Fruit fly (Drosophila melanogaster): ENCODE results near the gene CG4281.

DNA sequence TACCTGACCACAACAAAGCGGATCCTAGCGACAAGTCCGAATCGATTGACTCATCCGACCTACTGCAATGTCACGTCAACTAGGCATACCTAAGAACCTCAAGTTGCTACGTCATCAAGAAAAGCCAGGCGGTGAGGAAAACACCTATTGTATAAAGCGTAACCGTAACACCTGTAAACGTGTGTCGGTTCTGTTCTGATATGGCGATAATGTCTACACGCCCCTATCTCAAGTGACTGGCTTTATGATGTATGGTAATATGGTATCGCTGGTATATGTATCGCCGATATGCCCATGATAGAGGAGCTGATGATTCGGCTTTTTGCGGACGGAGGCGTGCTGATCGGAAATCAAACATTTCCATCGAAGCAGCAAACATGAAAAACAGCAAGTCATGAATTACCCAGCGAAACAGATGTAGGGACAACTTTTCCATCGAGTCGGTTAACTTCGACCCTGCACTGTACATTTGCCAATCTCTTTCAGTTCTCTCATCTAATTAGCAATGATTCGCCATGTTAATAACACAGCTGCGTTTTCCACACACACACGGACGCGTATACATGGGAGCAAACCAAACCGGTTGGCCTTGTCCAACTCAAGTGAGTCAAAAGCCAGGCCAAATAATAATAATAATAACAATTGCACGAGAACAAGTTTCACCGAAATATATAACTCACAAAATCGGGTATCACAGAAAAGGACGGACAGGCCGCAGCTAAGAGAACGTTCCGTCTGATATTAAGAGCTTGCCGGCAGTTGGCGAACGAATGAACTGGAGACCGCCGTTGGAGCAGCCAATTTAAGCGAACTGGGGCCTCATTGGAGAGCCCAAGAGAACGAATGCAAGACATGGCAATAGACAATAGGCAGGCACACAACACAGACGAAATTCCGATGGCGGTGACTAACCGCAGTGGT lies 5.1 kb upstream of the CG4281 start:
- TF ChIP-seq Hr39 (GFP tag; optimal IDR thresholded peaks at IDR 0.05) (no peak), Lpt (GFP tag; optimal IDR thresholded peaks at IDR 0.05) (no peak), CG6792 (GFP tag; optimal IDR thresholded peaks at IDR 0.05) (no peak), Gug (GFP tag; IDR thresholded peaks at IDR 0.05) (no peak), CG10669 (GFP tag; optimal IDR thresholded peaks at IDR 0.05) (no peak), dsx (GFP tag; optimal IDR thresholded peaks at IDR 0.05; ENCODE audit: poor library complexity, severe bottlenecking) (no peak)
